Worm (Caenorhabditis elegans) whole organism, L4 larva: ENCODE data around the gene Y39A3CL.7.

Experiments
- ama-1 ChIP-seq: fragments of 150-350 bp; optimal IDR thresholded peaks from 2 replicates; lab custom pipeline; 2014; ENCODE audit warnings: inconsistent platforms, mixed read lengths
- jun-1 ChIP-seq: fragments of 150-350 bp; optimal IDR thresholded peaks from 2 replicates; lab custom pipeline; 2014; ENCODE audit warnings: missing biosample characterization, missing genetic modification reagents, missing genetic modification characterization
- lin-15B ChIP-seq: fragments of 150-350 bp; sonication (generic microtip); optimal IDR thresholded peaks from 3 replicates; lab custom pipeline; 2014; ENCODE audit warnings: missing biosample characterization, missing genetic modification characterization
- lin-39 ChIP-seq: fragments of 150-350 bp; optimal IDR thresholded peaks from 2 replicates; lab custom pipeline; 2014; ENCODE audit warnings: missing biosample characterization, missing genetic modification reagents, missing genetic modification characterization
- nhr-237 ChIP-seq: sonication (generic microtip); optimal IDR thresholded peaks from 2 replicates; lab custom pipeline; 2017; ENCODE audit warnings: missing biosample characterization, missing genetic modification characterization
- nhr-28 ChIP-seq: fragments of 150-350 bp; optimal IDR thresholded peaks from 2 replicates; lab custom pipeline; 2014; ENCODE audit warnings: missing biosample characterization, missing genetic modification characterization
- nhr-76 ChIP-seq: fragments of 150-350 bp; optimal IDR thresholded peaks from 2 replicates; lab custom pipeline; 2014; ENCODE audit warnings: missing biosample characterization, missing genetic modification characterization
- pqm-1 ChIP-seq: sonication (generic microtip); optimal IDR thresholded peaks from 2 replicates; lab custom pipeline; 2017; ENCODE audit warnings: missing biosample characterization, missing genetic modification characterization
- skn-1 ChIP-seq: fragments of 150-350 bp; optimal IDR thresholded peaks from 2 replicates; lab custom pipeline; 2014; ENCODE audit warnings: missing biosample characterization, missing genetic modification characterization
- snpc-4 ChIP-seq: fragments of 150-350 bp; optimal IDR thresholded peaks from 2 replicates; lab custom pipeline; 2014; ENCODE audit warnings: missing biosample characterization, missing genetic modification characterization
- unc-130 ChIP-seq: sonication (generic microtip); optimal IDR thresholded peaks from 2 replicates; lab custom pipeline; 2016; ENCODE audit warnings: missing genetic modification reagents, missing genetic modification characterization, missing compliant biosample characterization
- ztf-11 ChIP-seq: fragments of 150-350 bp; optimal IDR thresholded peaks from 2 replicates; lab custom pipeline; 2014; ENCODE audit warnings: missing biosample characterization, missing genetic modification characterization

- TF ChIP-seq skn-1 (tag; lab: Kevin White, UChicago) (no peak), nhr-237 (no peak), nhr-76 (tag; lab: Kevin White, UChicago) (no peak), snpc-4 (tag; lab: Kevin White, UChicago) (no peak), ztf-11 (tag; lab: Kevin White, UChicago) (no peak), pqm-1 (tag; lab: Kevin White, UChicago) (no peak), unc-130 (GFP tag; lab: Kevin White, UChicago) (no peak), nhr-28 (tag; lab: Kevin White, UChicago) (no peak), ama-1 (lab: Kevin White, UChicago) (no peak), lin-39 (tag; lab: Kevin White, UChicago) (no peak), lin-15B (tag; lab: Kevin White, UChicago) (no peak), jun-1 (tag; lab: Kevin White, UChicago) (no peak)
Measured at ce11 chrIII:1876267-1876865, 51.6 kb downstream of the Y39A3CL.7 start.
